Fruit fly (Drosophila melanogaster) whole organism, embryonic: ENCODE data around the gene CG31988.

Experiments
- Ada2b ChIP-seq: fragments of 200-800 bp; sonication (Bioruptor generic); IDR thresholded peaks from 2 replicates; pipeline ENCODE4 v1.3.6; 2022; ENCODE audit warnings: missing biosample characterization, missing genetic modification characterization
- Atf6 ChIP-seq: fragments of 200-800 bp; sonication (Bioruptor generic); IDR thresholded peaks from 2 replicates; pipeline ENCODE4 v1.3.6; 2022; ENCODE audit warnings: missing biosample characterization, missing genetic modification characterization
- C15 ChIP-seq: fragments of 200-800 bp; sonication (Bioruptor generic); IDR thresholded peaks from 3 replicates; pipeline ENCODE4 v1.3.6; 2022; ENCODE audit warnings: missing biosample characterization, missing genetic modification characterization
- CG11456 ChIP-seq: fragments of 200-800 bp; sonication (Bioruptor generic); IDR thresholded peaks from 3 replicates; pipeline ENCODE4 v1.3.6; 2022; ENCODE audit warnings: missing biosample characterization, missing genetic modification characterization
- CG13624 ChIP-seq: fragments of 200-800 bp; sonication (Bioruptor generic); optimal IDR thresholded peaks from 2 replicates; lab custom pipeline; 2016; ENCODE audit warnings: missing biosample characterization, missing genetic modification characterization
- CG14710 ChIP-seq: fragments of 200-800 bp; sonication (Bioruptor generic); optimal IDR thresholded peaks from 3 replicates; lab custom pipeline; 2019; ENCODE audit warnings: missing biosample characterization, mild to moderate bottlenecking, missing genetic modification characterization, moderate library complexity
- CG1602 ChIP-seq: fragments of 200-800 bp; sonication (Bioruptor generic); optimal IDR thresholded peaks from 3 replicates; lab custom pipeline; 2016; ENCODE audit warnings: missing biosample characterization, missing genetic modification characterization
- CG16815 ChIP-seq: fragments of 200-800 bp; sonication (Bioruptor generic); optimal IDR thresholded peaks from 3 replicates; lab custom pipeline; 2017; ENCODE audit warnings: missing biosample characterization, mild to moderate bottlenecking, missing genetic modification characterization
- CG18476 ChIP-seq: fragments of 200-800 bp; sonication (Bioruptor generic); optimal IDR thresholded peaks from 2 replicates; lab custom pipeline; 2016; ENCODE audit warnings: missing biosample characterization, mild to moderate bottlenecking, missing genetic modification characterization
- CG2120 ChIP-seq: fragments of 200-800 bp; sonication (Bioruptor generic); optimal IDR thresholded peaks from 3 replicates; lab custom pipeline; 2016; ENCODE audit warnings: missing biosample characterization, missing genetic modification characterization
- CG2712 ChIP-seq: fragments of 200-800 bp; optimal IDR thresholded peaks from 3 replicates; lab custom pipeline; 2019; ENCODE audit warnings: missing biosample characterization, mild to moderate bottlenecking, missing genetic modification characterization, moderate library complexity
- CG30020 ChIP-seq: fragments of 200-800 bp; optimal IDR thresholded peaks from 2 replicates; lab custom pipeline; 2019; ENCODE audit warnings: missing biosample characterization, mild to moderate bottlenecking, missing genetic modification characterization, moderate library complexity
- CG3726 ChIP-seq: fragments of 200-800 bp; sonication (Bioruptor generic); IDR thresholded peaks from 3 replicates; pipeline ENCODE4, ENCODE4 v1.3.6; 2022; ENCODE audit warnings: missing biosample characterization, missing genetic modification characterization
- CG4360 ChIP-seq: fragments of 200-800 bp; sonication (Bioruptor generic); IDR thresholded peaks from 2 replicates; pipeline ENCODE4 v1.3.6; 2022; ENCODE audit warnings: missing biosample characterization, missing genetic modification characterization
- CG4404 ChIP-seq: fragments of 200-800 bp; sonication (Bioruptor generic); IDR thresholded peaks from 2 replicates; pipeline ENCODE4 v1.3.6; 2022; ENCODE audit warnings: missing biosample characterization, missing genetic modification characterization
- CG4424 ChIP-seq: fragments of 200-800 bp; sonication (Bioruptor generic); optimal IDR thresholded peaks from 3 replicates; lab custom pipeline; 2016; ENCODE audit warnings: missing biosample characterization, missing genetic modification characterization
- CG4617 ChIP-seq: fragments of 200-800 bp; sonication (Bioruptor generic); optimal IDR thresholded peaks from 3 replicates; lab custom pipeline; 2016; ENCODE audit warnings: missing biosample characterization, missing genetic modification characterization, borderline replicate concordance
- CG5953 ChIP-seq: fragments of 200-800 bp; sonication (Bioruptor generic); IDR thresholded peaks from 2 replicates; pipeline ENCODE4 v1.3.6; 2022; ENCODE audit warnings: missing biosample characterization, missing genetic modification characterization
- CG7786 ChIP-seq: fragments of 200-800 bp; sonication (Bioruptor generic); optimal IDR thresholded peaks from 2 replicates; lab custom pipeline; 2016; ENCODE audit warnings: missing biosample characterization, missing genetic modification characterization
- CG8388 ChIP-seq: fragments of 200-800 bp; sonication (Bioruptor generic); optimal IDR thresholded peaks from 2 replicates; lab custom pipeline; 2019; ENCODE audit warnings: missing biosample characterization, mild to moderate bottlenecking, missing genetic modification characterization, moderate library complexity
- CG8478 ChIP-seq: fragments of >200 bp; optimal IDR thresholded peaks from 2 replicates; lab custom pipeline; 2018
- CG8765 ChIP-seq: fragments of 200-800 bp; sonication (Bioruptor generic); IDR thresholded peaks from 2 replicates; pipeline ENCODE4 v1.3.6; 2022; ENCODE audit warnings: missing biosample characterization, missing genetic modification characterization
- CG9609 ChIP-seq: fragments of 200-800 bp; sonication (Bioruptor generic); optimal IDR thresholded peaks from 3 replicates; lab custom pipeline; 2016; ENCODE audit warnings: missing biosample characterization, missing genetic modification characterization
- Dbx ChIP-seq: fragments of 200-800 bp; sonication (Bioruptor generic); IDR thresholded peaks from 3 replicates; pipeline ENCODE4 v1.3.6; 2022; ENCODE audit warnings: missing biosample characterization, missing genetic modification characterization
- Dfd ChIP-seq, 2 experiments: fragments of >200 bp; optimal IDR thresholded peaks; 2 replicates each; lab custom pipeline; 2017; ENCODE audit warnings: missing biosample characterization in 2 of 2, missing genetic modification characterization in 2 of 2
- Dip2 ChIP-seq: fragments of 200-800 bp; sonication (Bioruptor generic); IDR thresholded peaks from 2 replicates; pipeline ENCODE4 v1.3.6; 2022; ENCODE audit warnings: missing biosample characterization, missing genetic modification characterization
- Dp ChIP-seq: fragments of 200-800 bp; sonication (Bioruptor generic); optimal IDR thresholded peaks from 2 replicates; lab custom pipeline; 2018; ENCODE audit warnings: missing biosample characterization, mild to moderate bottlenecking, missing genetic modification characterization, moderate library complexity
- Fer1 ChIP-seq: fragments of 200-800 bp; sonication (Bioruptor generic); optimal IDR thresholded peaks from 2 replicates; lab custom pipeline; 2017; ENCODE audit warnings: missing biosample characterization, mild to moderate bottlenecking, missing genetic modification characterization
- Fer2 ChIP-seq: fragments of 200-800 bp; sonication (Bioruptor generic); optimal IDR thresholded peaks from 2 replicates; lab custom pipeline; 2018; ENCODE audit warnings: missing biosample characterization, mild to moderate bottlenecking, missing genetic modification characterization, moderate library complexity
- HLH4C ChIP-seq: fragments of 200-800 bp; sonication (Bioruptor generic); IDR thresholded peaks from 3 replicates; pipeline ENCODE4 v1.3.6; 2022; ENCODE audit warnings: missing biosample characterization, missing genetic modification characterization; ENCODE audit not compliant: partially characterized antibody
- HmgD ChIP-seq: fragments of 200-800 bp; sonication (Bioruptor generic); optimal IDR thresholded peaks from 3 replicates; lab custom pipeline; 2016; ENCODE audit warnings: missing biosample characterization, missing genetic modification characterization
- HmgZ ChIP-seq: fragments of 200-800 bp; sonication (Bioruptor generic); optimal IDR thresholded peaks from 2 replicates; lab custom pipeline; 2018; ENCODE audit warnings: missing biosample characterization, mild to moderate bottlenecking, missing genetic modification characterization
- Hsf ChIP-seq: fragments of 200-800 bp; sonication (Bioruptor generic); optimal IDR thresholded peaks from 3 replicates; lab custom pipeline; 2016; ENCODE audit warnings: missing biosample characterization, missing genetic modification characterization
- Pdp1 ChIP-seq, 2 experiments: fragments of 200-800 bp; sonication (Bioruptor generic); optimal IDR thresholded peaks; 3 replicates each; lab custom pipeline; 2016; ENCODE audit warnings: missing biosample characterization in 2 of 2, missing genetic modification characterization in 2 of 2, mild to moderate bottlenecking in 1 of 2, moderate library complexity in 1 of 2
- ac ChIP-seq: fragments of 200-800 bp; sonication (Bioruptor generic); optimal IDR thresholded peaks from 3 replicates; lab custom pipeline; 2017; ENCODE audit warnings: missing biosample characterization, mild to moderate bottlenecking, missing genetic modification characterization
- ato ChIP-seq: fragments of 200-800 bp; sonication (Bioruptor generic); IDR thresholded peaks from 2 replicates; pipeline ENCODE4 v1.3.6; 2022; ENCODE audit warnings: missing biosample characterization, missing genetic modification characterization; ENCODE audit not compliant: partially characterized antibody
- bbx ChIP-seq: fragments of 200-800 bp; sonication (Bioruptor generic); IDR thresholded peaks from 2 replicates; pipeline ENCODE4 v1.3.6; 2022; ENCODE audit warnings: missing biosample characterization, missing genetic modification characterization; ENCODE audit not compliant: partially characterized antibody
- bsh ChIP-seq, 2 experiments: fragments of 200-800 bp; sonication (Bioruptor generic); optimal IDR thresholded peaks; 2 replicates each; lab custom pipeline; 2017 to 2018; ENCODE audit warnings: mild to moderate bottlenecking in 2 of 2, missing biosample characterization in 2 of 2, missing genetic modification characterization in 2 of 2, moderate library complexity in 1 of 2
- cg ChIP-seq: fragments of 200-800 bp; sonication (Bioruptor generic); optimal IDR thresholded peaks from 3 replicates; lab custom pipeline; 2019; ENCODE audit warnings: missing biosample characterization, mild to moderate bottlenecking, missing genetic modification characterization, moderate library complexity
- hkb ChIP-seq, 2 experiments: fragments of 200-800 bp in 1 of 2; fragments of >200 bp in 1 of 2; sonication (Bioruptor generic) in 1 of 2; IDR thresholded peaks in 1 of 2; optimal IDR thresholded peaks in 1 of 2; 2 replicates each; pipeline versions ENCODE4 v1.3.6 to Lab custom; 2017 to 2022; ENCODE audit warnings: missing biosample characterization in 1 of 2, missing genetic modification characterization in 1 of 2
- kay ChIP-seq: fragments of 200-800 bp; sonication (Bioruptor generic); optimal IDR thresholded peaks from 2 replicates; lab custom pipeline; 2016; ENCODE audit warnings: missing biosample characterization, missing genetic modification characterization
- klu ChIP-seq: fragments of 200-800 bp; sonication (Bioruptor generic); IDR thresholded peaks from 2 replicates; pipeline ENCODE4 v1.3.6; 2022; ENCODE audit warnings: missing biosample characterization, missing genetic modification characterization
- lbe ChIP-seq: fragments of 200-800 bp; sonication (Bioruptor generic); optimal IDR thresholded peaks from 2 replicates; lab custom pipeline; 2016; ENCODE audit warnings: missing biosample characterization, mild to moderate bottlenecking, missing genetic modification characterization
- lmd ChIP-seq: fragments of 200-800 bp; sonication (Bioruptor generic); IDR thresholded peaks from 2 replicates; pipeline ENCODE4 v1.3.6; 2022; ENCODE audit warnings: missing biosample characterization, missing genetic modification characterization
- lola ChIP-seq, 3 experiments: fragments of >200 bp in 2 of 3; fragments of 200-800 bp in 1 of 3; sonication (Bioruptor generic) in 1 of 3; optimal IDR thresholded peaks; 2 replicates each; lab custom pipeline; 2017 to 2019; ENCODE audit warnings: missing biosample characterization in 3 of 3, missing genetic modification characterization in 3 of 3, mild to moderate bottlenecking in 1 of 3, moderate library complexity in 1 of 3
- p53 ChIP-seq: fragments of 200-800 bp; sonication (Bioruptor generic); optimal IDR thresholded peaks from 2 replicates; lab custom pipeline; 2016; ENCODE audit warnings: missing biosample characterization, missing genetic modification characterization
- peb ChIP-seq: fragments of 200-800 bp; sonication (Bioruptor generic); IDR thresholded peaks from 2 replicates; pipeline ENCODE4 v1.3.6; 2022; ENCODE audit warnings: missing biosample characterization, missing genetic modification characterization
- tna ChIP-seq: fragments of 200-800 bp; sonication (Bioruptor generic); IDR thresholded peaks from 2 replicates; pipeline ENCODE4 v1.3.6; 2022; ENCODE audit warnings: missing biosample characterization, missing genetic modification characterization; ENCODE audit not compliant: partially characterized antibody
- zen2 ChIP-seq: fragments of 200-800 bp; sonication (Bioruptor generic); IDR thresholded peaks from 3 replicates; pipeline ENCODE4 v1.3.6; 2022; ENCODE audit warnings: missing biosample characterization, missing genetic modification characterization; ENCODE audit not compliant: partially characterized antibody

Gene CG31988

dm6 chr2L:21166422-21166821, 36.2 kb downstream of the CG31988 start (continued):
- TF ChIP-seq bsh (GFP tag; optimal IDR thresholded peaks at IDR 0.05; lab: Kevin White, UChicago) = no peak
- TF ChIP-seq klu (GFP tag; lab: Robert Waterston, UW) = no peak
- peak; percentile 8 for TF ChIP-seq CG14710 (tag; lab: Kevin White, UChicago)
- no peak for TF ChIP-seq CG30020 (tag; lab: Kevin White, UChicago)
- TF ChIP-seq CG2120 = peak; percentile 8
- TF ChIP-seq CG1602 (GFP tag; lab: Kevin White, UChicago) = no peak
- TF ChIP-seq ato = no peak
- TF ChIP-seq CG2712 = no peak
- no peak for TF ChIP-seq cg (GFP tag; lab: Kevin White, UChicago)

- TF ChIP-seq HmgD (GFP tag; lab: Kevin White, UChicago) (peak; percentile 1), hkb (optimal IDR thresholded peaks at IDR 0.05; lab: Kevin White, UChicago) (no peak), hkb (GFP tag; IDR thresholded peaks at IDR 0.05; lab: Robert Waterston, UW) (peak; percentile 43; the same call in 1 of the 2 replicates), Pdp1 (GFP tag; optimal IDR thresholded peaks at IDR 0.05; lab: Kevin White, UChicago) (peak; percentile 11 to 31), lbe (GFP tag; lab: Kevin White, UChicago) (no peak), Fer1 (GFP tag; lab: Kevin White, UChicago) (peak; percentile 4), CG9609 (GFP tag; lab: Kevin White, UChicago) (no peak), kay (no peak), Dip2 (GFP tag; lab: Robert Waterston, UW) (no peak), CG8388 (GFP tag; lab: Kevin White, UChicago) (peak; percentile 21), CG3726 (GFP tag; lab: Robert Waterston, UW) (no peak), lmd (GFP tag; lab: Robert Waterston, UW) (peak; percentile 63), lola (GFP tag; optimal IDR thresholded peaks at IDR 0.05; lab: Kevin White, UChicago) (peak in 1 of 3 experiments; percentile 30), CG11456 (GFP tag; lab: Robert Waterston, UW) (peak; percentile 72; the same call in 1 of the 3 replicates), CG4424 (GFP tag; lab: Kevin White, UChicago) (peak; percentile 56), zen2 (GFP tag; lab: Robert Waterston, UW) (no peak), CG5953 (GFP tag; lab: Robert Waterston, UW) (no peak), ac (GFP tag; lab: Kevin White, UChicago) (no peak), CG7786 (GFP tag; lab: Kevin White, UChicago) (no peak), CG4617 (GFP tag; lab: Kevin White, UChicago) (peak; percentile 55), CG18476 (GFP tag; lab: Kevin White, UChicago) (no peak), Dfd (GFP tag; optimal IDR thresholded peaks at IDR 0.05; lab: Kevin White, UChicago) (no peak), Dbx (0 out of 3 replicates have a peak, but pooled peaks have one; percentile 44), CG8478 (lab: Kevin White, UChicago) (no peak), Ada2b (GFP tag; lab: Robert Waterston, UW) (peak; percentile 51; the same call in 1 of the 2 replicates), HLH4C (GFP tag; lab: Robert Waterston, UW) (no peak), Atf6 (GFP tag; lab: Robert Waterston, UW) (0 out of 2 replicates have a peak, but pooled peaks have one; percentile 14), CG8765 (0 out of 2 replicates have a peak, but pooled peaks have one; percentile 11), CG13624 (GFP tag; lab: Kevin White, UChicago) (no peak), peb (no peak), bbx (no peak), CG4404 (peak; percentile 30; the same call in 1 of the 2 replicates), Fer2 (tag; lab: Kevin White, UChicago) (no peak), Hsf (GFP tag; lab: Kevin White, UChicago) (peak; percentile 43), tna (GFP tag; lab: Robert Waterston, UW) (no peak), Dp (GFP tag; lab: Kevin White, UChicago) (peak; percentile 7), CG16815 (GFP tag; lab: Kevin White, UChicago) (no peak), CG4360 (GFP tag; lab: Robert Waterston, UW) (no peak), C15 (GFP tag; lab: Robert Waterston, UW) (no peak), p53 (no peak), HmgZ (tag; lab: Kevin White, UChicago) (peak; percentile 46)
Measured at dm6 chr2L:21163311-21163842, 39.2 kb downstream of the CG31988 start, which contains the start of gene Noc2. Gene Noc2, plus strand, starts transcription at chr2L:21163641.
